Worm (Caenorhabditis elegans): ENCODE measurements around the gene K08D8.3.
"Not testable (repeated sequence)": the region's sequence is repeated elsewhere in the genome, so short reads cannot be mapped to it uniquely, and the experiment has no call there.

Gene K08D8.3

DNA sequence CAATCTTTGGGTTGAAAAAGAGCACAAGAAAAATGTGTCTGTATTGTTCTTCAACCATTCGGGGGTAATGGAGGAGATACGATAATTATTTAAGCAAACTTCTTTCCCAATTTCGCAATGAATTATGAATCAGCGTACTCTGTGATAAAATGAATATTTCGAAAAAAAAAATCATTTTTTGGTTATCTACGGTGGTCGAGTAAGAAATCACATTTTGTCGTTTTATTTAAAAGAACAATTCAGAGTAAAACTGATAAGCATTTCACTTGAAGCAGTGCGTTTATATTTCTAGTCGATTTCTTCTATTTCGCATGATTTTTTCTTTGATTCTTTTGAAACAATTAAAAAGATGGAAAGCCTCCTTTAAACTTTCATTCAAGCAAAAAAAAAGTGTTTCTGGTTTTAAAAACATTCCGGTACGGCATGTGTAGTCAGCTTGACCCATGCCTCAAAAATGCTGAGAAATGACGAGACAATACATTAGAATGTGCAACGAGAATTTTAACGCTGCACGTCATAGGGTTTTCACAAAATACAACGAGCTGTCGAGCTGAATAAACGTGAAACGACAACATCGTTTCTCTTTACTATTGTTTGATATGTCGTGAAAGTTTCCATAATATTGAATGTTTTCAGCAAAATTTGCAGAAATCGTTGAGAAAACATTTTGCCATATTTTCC is 3.9 kb downstream of the K08D8.3 start, which contains the start of gene K08D8.2:
Gene K08D8.2 (plus strand): TSS at position 631 of the 681 bp plus-strand sequence.
- TF ChIP-seq unc-62 (GFP tag; optimal IDR thresholded peaks at IDR 0.05), result no peak

DNA sequence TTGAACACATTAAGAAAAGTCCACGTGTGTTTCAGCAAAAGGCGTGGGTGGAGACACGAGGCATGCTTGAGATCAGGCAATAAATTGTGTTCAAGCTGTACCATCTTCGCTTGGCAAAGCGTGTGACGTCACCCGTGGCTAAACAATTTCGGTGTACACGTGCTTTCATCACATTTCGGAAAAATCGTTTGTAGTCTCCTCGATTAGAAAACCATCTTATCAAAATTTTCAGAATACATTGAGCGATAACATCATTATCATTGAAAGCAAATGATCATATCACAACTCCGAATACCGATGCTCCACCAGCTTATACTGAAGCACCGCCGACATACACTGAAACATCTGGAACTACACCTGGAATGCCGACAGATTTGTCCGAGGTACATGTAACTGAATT is 4.9 kb downstream of the K08D8.3 start:
- TF ChIP-seq unc-62 (GFP tag; optimal IDR thresholded peaks at IDR 0.05), result no peak

DNA sequence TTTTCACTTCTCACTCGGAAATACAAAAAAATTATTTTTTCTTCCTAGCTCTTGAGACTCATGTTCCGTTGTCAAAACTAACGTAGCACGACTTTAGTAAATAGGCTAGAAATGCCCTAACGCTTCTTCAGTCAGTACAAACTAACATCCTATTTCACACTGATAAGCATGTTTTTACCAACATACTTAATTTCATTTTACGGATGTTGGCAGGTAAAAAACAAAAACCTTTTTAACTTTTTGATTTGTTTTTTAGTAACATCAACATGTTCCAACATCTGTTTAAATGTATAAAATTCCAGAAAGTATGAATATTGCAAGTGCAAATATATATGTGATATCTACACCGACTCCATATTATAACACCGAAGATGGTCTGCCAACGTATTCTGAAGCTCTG is 6.2 kb downstream of the K08D8.3 start, which contains the start of gene K08D8.10:
Gene K08D8.10 (plus strand): TSS at position 301 of the 400 bp plus-strand sequence.
- TF ChIP-seq unc-62 (GFP tag; optimal IDR thresholded peaks at IDR 0.05), result no peak

DNA sequence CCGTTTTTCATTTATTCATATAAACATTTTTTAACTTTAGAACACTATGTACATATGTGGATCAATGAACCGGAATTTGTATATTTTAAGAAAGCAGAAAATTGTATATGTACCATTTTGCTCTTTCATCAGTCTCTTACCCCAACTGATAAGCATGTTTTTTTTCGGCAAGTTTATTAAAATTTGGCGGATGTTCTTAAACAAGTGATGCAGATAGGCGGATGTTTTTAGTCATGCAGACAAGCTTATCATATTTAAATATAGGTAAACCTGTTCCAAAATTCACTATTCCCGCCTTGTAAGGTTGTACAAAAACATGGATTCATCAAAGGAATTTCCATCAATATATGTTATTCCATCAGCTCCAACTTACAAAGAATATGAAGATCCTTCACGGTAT is 7.1 kb downstream of the K08D8.3 start, which contains the start of gene K08D8.9:
Gene K08D8.9 (plus strand): TSS at position 301 of the 400 bp plus-strand sequence.
- no peak for TF ChIP-seq unc-62 (GFP tag; optimal IDR thresholded peaks at IDR 0.05)

DNA sequence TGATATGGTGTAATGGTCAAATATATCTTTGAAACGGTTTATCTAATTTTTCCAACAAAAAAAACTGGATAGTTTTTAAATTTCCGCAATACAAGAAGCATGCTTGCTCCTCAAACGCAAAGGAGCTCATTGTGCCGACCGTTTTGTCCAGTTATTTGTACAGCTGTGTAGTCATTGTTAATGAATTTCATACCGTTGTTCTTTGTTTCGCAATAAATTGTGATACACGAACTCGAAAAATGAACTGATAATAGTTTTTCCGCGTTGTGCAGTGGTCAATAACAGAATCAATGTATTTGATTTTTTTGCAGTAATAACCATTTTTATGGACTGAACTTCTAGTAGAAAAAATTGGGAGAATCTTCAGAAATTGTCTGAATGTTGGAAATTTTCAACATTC is 7.6 kb downstream of the K08D8.3 start:
- no peak for TF ChIP-seq unc-62 (GFP tag; optimal IDR thresholded peaks at IDR 0.05)

DNA sequence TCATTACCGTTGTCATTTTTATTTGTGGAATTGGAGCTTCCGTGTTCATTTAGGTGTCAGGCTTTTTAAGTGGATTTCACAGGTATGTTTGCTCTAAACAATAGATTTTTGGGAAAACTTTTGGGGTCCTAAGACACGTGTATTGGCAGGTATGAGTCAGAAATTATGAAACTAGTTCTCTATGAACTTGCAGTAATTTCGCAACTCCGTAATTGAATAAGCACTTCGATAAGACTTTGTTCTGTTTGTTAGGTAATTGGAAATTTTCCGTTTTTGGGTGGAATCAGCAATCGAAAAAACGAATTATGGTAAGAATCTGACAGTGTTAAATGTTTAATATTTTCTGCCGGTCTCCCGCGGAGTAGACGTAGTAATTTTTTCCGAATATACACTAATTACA is 9.3 kb downstream of the K08D8.3 start:
- TF ChIP-seq unc-62 (GFP tag; optimal IDR thresholded peaks at IDR 0.05), result no peak

DNA sequence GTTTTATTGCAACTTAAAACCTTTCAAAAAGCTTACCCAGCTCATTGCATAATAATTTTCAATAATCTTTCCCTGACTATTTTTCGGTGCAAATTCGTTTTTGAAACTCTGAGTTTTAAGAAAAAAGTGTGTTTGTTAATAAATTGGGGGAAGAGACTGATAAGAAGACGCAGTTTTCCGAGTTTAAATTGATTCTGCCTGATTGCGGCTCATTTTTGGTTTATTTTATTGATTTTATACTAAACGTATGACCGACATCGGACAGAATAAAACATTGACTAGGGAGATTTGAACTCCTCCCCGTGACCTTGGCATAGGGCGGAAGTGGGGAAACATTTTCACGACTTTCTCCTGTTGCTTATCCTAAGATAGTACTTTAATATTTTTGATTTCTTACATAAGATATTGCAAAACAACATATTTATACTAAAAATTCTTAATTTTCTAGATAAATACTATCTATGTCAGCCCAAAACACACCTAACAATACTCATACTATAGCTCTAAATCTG is 10.0 kb downstream of the K08D8.3 start, which contains the start of gene K08D8.7:
Gene K08D8.7 (plus strand): TSS at position 462 of the 512 bp plus-strand sequence.
- TF ChIP-seq unc-62 (GFP tag; optimal IDR thresholded peaks at IDR 0.05), result no peak

DNA sequence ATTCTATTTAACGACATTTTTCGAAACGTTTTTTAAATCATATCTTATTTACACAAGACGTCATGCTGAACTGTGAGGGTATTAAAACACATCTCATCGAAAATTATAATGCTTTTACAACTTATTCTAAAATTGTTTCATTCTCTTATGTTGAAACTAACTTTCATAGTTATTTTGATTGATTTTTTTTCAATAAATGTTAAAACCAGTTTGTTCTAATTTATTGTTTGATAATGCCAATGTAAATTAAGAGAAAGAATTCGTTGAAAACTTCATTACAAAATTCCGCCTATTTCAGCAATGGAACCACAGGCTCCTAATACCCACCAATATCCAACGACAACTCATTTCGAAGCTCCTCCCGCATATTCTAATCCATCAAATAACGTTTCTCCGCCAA is 11.5 kb downstream of the K08D8.3 start, which contains the start of gene K08D8.11:
Gene K08D8.11 (plus strand): TSS at position 301 of the 400 bp plus-strand sequence.
- no peak for TF ChIP-seq unc-62 (GFP tag; optimal IDR thresholded peaks at IDR 0.05)

DNA sequence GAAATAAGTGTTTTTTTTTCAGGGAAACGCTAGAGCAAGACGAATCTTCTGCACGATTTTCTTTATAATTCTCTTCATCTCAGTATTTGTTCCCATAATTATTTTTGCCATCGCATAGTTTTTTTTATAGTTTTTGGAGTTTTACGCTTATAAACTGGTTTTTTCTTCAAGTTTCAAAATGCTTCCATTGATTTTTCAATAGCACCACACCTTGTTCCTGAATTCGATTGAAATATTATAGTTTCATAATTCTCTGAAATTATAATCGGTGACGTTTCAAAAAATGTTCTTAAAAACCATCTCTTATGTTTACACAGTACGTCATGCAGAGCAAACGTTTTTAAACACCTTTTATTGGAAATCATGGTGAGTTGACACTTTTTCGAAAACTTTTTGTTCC is 13.3 kb downstream of the K08D8.3 start, which contains the start of gene K08D8.12:
Gene K08D8.12 (plus strand): TSS at position 301 of the 400 bp plus-strand sequence.
- TF ChIP-seq unc-62 (GFP tag; optimal IDR thresholded peaks at IDR 0.05), result no peak

DNA sequence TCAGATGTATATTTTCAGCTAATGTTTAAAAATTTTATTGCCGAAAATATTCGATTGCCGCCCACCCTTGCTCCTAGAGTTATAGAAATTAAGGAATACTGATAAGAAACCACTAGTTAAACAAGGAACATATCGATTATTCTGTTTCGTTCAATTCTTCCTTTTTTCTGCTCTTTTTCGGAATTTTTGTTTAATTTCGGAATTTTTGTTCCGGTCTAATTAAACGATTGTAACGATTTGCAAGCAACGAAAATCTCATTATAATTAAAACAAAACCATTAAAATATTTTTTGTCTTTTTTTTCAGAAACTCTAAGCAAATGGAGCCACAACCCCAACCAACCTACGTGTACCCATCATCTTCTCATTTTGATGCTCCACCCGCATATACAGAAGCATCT is 14.3 kb downstream of the K08D8.3 start, which contains the start of gene K08D8.1:
Gene K08D8.1 (plus strand): TSS at position 301 of the 400 bp plus-strand sequence.
- TF ChIP-seq unc-62 (GFP tag; optimal IDR thresholded peaks at IDR 0.05), result no peak

DNA sequence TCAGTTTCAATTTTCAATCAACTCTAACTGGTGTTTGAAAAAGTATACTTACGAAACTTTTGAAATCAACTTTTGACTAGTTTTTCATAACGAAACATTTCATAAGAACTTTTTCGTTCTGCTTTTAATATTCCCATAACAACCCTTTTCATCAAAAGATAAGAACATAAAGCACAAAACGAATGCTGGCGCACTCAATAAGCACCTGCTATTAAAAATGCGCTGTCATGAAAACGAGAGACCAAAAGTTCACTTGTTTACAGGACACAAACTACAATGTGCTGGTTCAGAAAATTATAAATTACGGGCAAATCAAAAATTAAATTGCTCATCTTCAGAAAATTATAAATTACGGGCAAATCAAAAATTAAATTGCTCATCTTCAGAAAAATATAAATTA is 15.4 kb downstream of the K08D8.3 start:
- TF ChIP-seq unc-62 (GFP tag; optimal IDR thresholded peaks at IDR 0.05), result no peak

DNA sequence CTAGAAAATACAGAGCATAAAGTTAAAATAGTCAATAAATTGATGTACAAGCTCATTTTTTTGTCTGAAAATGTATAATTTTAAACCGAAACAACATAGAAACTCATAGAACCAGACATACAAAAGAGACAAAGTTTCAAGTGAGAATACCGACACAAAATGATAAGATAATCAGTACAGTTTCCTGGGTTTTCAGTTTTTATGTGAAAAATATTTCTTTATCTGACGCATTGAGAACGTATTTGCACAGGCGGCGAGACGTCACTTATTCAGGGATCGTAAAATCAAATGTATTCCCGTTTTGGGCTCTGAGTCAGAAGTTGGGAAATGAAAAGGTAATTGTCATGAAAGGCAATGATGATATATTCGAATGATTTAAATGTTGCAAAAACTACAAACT is 16.0 kb downstream of the K08D8.3 start, which contains the start of gene K08D8.6:
Gene K08D8.6 (minus strand): TSS at position 64 of the 400 bp plus-strand sequence.
- TF ChIP-seq unc-62 (GFP tag; optimal IDR thresholded peaks at IDR 0.05), result no peak

DNA sequence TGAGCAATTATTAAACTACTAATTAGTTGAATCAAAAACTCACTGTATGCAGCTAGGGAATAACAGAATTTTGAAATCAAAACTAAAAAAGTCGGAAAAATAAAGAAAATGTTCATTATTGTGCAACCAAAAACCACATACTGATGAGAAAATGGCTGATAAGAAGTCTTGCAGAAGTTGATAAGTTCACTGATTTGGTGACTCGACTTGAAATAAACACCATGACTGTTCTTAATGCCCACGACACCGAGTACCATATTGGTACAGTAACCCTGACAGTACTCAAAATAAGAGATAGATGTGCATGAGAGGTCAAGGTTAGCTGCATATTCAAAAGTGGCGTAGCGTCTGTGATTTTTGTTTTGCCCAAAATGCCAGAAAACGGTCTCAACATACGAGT is 20.4 kb downstream of the K08D8.3 start:
- TF ChIP-seq unc-62 (GFP tag; optimal IDR thresholded peaks at IDR 0.05), result no peak

DNA sequence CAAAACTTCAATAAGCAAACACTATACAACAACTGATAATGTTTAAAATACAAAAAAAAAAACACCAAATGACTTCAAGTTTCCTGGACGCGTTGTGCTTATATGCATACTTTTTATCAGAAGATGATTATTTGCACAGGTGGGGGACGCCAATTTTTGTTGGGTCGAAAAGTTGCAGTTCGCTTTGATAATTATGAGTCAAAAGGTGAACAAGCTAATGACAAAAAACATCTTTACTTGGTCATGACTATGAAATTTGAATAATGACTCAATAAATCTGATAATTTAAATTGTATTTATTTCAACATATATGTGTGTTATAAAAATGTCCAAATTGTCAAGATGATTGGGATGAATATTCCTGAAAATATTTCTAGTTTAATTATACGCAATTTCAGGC is 23.3 kb downstream of the K08D8.3 start, which contains the start of gene ZK896.4:
Gene ZK896.4 (minus strand): TSS at position 101 of the 400 bp plus-strand sequence.
- no peak for TF ChIP-seq unc-62 (GFP tag; optimal IDR thresholded peaks at IDR 0.05)

DNA sequence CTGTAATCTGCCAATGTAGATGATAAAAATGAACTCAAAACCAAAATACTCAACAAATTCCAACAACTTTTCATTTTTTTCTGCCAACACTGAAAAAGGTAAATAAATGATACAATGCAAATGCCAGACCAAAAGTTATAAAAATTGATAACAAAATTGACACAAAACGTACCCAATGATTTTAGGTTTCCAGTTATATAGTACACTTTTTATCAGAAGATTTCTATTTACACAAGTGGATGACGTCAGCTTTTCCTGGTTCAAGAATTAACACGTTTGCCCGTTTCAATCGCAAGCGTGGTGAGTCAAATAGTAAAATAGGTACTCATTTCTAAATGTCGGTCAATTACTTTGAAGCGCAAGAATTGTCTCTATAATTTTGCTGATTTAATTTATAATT is 26.9 kb downstream of the K08D8.3 start, which contains the start of gene ZK896.5:
Gene ZK896.5 (minus strand): TSS at position 89 of the 400 bp plus-strand sequence.
- TF ChIP-seq unc-62 (GFP tag; optimal IDR thresholded peaks at IDR 0.05), result no peak

DNA sequence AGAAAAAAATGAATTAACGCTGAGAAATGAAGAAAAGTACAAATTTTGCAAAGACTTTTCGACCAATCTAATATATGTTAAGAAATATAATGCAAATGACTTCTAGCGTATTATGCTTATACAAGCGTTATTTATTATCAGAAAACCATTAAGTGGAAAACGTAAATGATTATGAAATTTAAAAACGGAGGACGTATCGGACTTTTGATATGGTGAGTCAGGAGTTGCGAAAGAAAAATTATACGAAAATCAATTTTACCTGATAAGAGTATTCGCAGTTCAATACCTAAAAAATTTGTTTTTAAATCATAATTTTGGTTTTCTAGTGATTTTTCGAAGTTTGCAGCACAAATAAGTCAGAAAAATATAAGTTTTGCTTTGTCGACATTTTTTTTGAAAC is 29.9 kb downstream of the K08D8.3 start:
- TF ChIP-seq unc-62 (GFP tag; optimal IDR thresholded peaks at IDR 0.05), result no peak

DNA sequence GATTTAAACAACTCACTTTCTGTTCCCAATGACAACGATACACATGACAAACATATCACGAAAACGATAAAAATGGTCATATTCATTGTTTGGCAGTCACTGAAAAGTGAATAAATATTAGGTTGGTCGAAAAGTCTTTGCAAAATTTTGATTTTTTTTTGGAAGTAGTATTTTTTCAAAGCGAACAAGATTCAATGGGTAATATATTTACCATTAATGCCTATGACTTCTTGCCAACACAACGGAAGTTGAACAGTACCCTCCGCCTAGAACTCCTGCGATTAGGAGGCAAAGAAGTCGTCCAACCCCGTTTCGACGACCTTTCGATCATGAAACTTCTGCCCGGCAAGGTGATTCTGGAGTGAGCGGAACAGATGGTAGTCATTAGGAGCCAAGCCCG is 31.2 kb downstream of the K08D8.3 start, which contains the start of gene ZK896.1:
Gene ZK896.1 (minus strand): TSS at position 101 of the 400 bp plus-strand sequence.
- not testable (repeated sequence) for TF ChIP-seq unc-62 (GFP tag; optimal IDR thresholded peaks at IDR 0.05)
